Worm (Caenorhabditis elegans) whole organism, late embryonic: ENCODE results near the gene F10E7.2.

Experiments
- ets-4 ChIP-seq: sonication (generic microtip); optimal IDR thresholded peaks from 2 replicates; lab custom pipeline; 2016; ENCODE audit warnings: missing genetic modification characterization, missing compliant biosample characterization
- pros-1 ChIP-seq: fragments of 150-350 bp; optimal IDR thresholded peaks from 2 replicates; lab custom pipeline; 2014; ENCODE audit warnings: missing biosample characterization, missing genetic modification reagents, missing genetic modification characterization
- ref-2 ChIP-seq: sonication (generic microtip); optimal IDR thresholded peaks from 2 replicates; lab custom pipeline; 2016; ENCODE audit warnings: missing genetic modification characterization, missing compliant biosample characterization

DNA sequence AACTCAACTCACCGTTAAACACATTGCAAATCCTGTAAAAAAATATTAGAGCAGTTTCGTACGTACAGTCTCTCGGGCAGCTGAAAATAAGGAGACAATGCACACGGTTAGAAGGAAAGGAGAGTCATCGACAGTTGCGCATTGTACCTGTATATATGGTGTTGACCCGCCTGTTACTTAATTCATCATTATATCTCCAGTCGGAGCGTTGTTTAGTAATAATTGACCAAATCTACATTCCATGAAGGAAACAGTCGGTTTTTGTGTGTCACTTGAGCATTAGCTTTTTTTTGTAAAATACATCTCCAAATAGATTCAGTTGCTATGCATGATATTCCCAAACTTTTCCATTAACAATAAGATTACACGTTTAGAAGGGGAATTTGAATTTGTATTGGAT is 39.5 kb downstream of the F10E7.2 start, which contains the start of gene C27H5.12:
- no peak for TF ChIP-seq ets-4 (tag; lab: Kevin White, UChicago)
- TF ChIP-seq ref-2 (tag; lab: Kevin White, UChicago) = no peak
- no peak for TF ChIP-seq pros-1 (tag; lab: Kevin White, UChicago)
